Worm (Caenorhabditis elegans) whole organism, L2 larva: ENCODE results near the gene ppfr-4.
"Not testable (repeated sequence)": the region's sequence is repeated elsewhere in the genome, so short reads cannot be mapped to it uniquely, and the experiment has no call there.

Experiments used
- F13H6.1 ChIP-seq: sonication (generic microtip); optimal IDR thresholded peaks from 2 replicates; lab custom pipeline; 2016; ENCODE audit warnings: missing genetic modification characterization, missing compliant biosample characterization
- ZK546.5 ChIP-seq: sonication (generic microtip); optimal IDR thresholded peaks from 2 replicates; lab custom pipeline; 2017; ENCODE audit warnings: missing biosample characterization, missing genetic modification characterization
- alr-1 ChIP-seq: fragments of 150-350 bp; optimal IDR thresholded peaks from 2 replicates; lab custom pipeline; 2014; ENCODE audit warnings: missing biosample characterization, missing genetic modification characterization
- ama-1 ChIP-seq: fragments of 150-350 bp; optimal IDR thresholded peaks from 2 replicates; lab custom pipeline; 2018; ENCODE audit warnings: inconsistent platforms
- blmp-1 ChIP-seq: sonication (generic microtip); optimal IDR thresholded peaks from 2 replicates; lab custom pipeline; 2017; ENCODE audit warnings: missing genetic modification characterization, mild to moderate bottlenecking, missing compliant biosample characterization, antibody characterized with exemption, moderate library complexity; ENCODE audit not compliant: insufficient read depth
- ceh-16 ChIP-seq: fragments of 150-350 bp; optimal IDR thresholded peaks from 2 replicates; lab custom pipeline; 2014; ENCODE audit warnings: missing biosample characterization, missing genetic modification characterization
- ceh-82 ChIP-seq: fragments of 150-350 bp; optimal IDR thresholded peaks from 2 replicates; lab custom pipeline; 2014; ENCODE audit warnings: missing biosample characterization, missing genetic modification characterization
- crh-2 ChIP-seq: sonication (generic microtip); optimal IDR thresholded peaks from 2 replicates; lab custom pipeline; 2017; ENCODE audit warnings: missing biosample characterization, missing genetic modification characterization
- dmd-4 ChIP-seq: sonication (generic microtip); optimal IDR thresholded peaks from 2 replicates; lab custom pipeline; 2017; ENCODE audit warnings: missing biosample characterization, missing genetic modification characterization
- egl-27 ChIP-seq: sonication (generic microtip); optimal IDR thresholded peaks from 3 replicates; lab custom pipeline; 2017; ENCODE audit warnings: missing biosample characterization, missing genetic modification reagents, missing genetic modification characterization
- fos-1 ChIP-seq: fragments of 150-350 bp; optimal IDR thresholded peaks from 2 replicates; lab custom pipeline; 2014; ENCODE audit warnings: missing biosample characterization, missing genetic modification characterization
- gmeb-1 ChIP-seq: fragments of 150-350 bp; optimal IDR thresholded peaks from 2 replicates; lab custom pipeline; 2014; ENCODE audit warnings: missing biosample characterization, missing genetic modification characterization
- lin-11 ChIP-seq: fragments of 150-350 bp; sonication (generic microtip); optimal IDR thresholded peaks from 2 replicates; lab custom pipeline; 2014; ENCODE audit warnings: missing biosample characterization, missing genetic modification characterization, inconsistent platforms, mixed read lengths
- lin-13 ChIP-seq: fragments of 150-350 bp; optimal IDR thresholded peaks from 2 replicates; lab custom pipeline; 2014; ENCODE audit warnings: missing biosample characterization, missing genetic modification reagents, missing genetic modification characterization
- lin-39 ChIP-seq: fragments of 150-350 bp; optimal IDR thresholded peaks from 2 replicates; lab custom pipeline; 2014; ENCODE audit warnings: missing biosample characterization, missing genetic modification reagents, missing genetic modification characterization
- lsy-2 ChIP-seq, 2 experiments: fragments of 150-350 bp in 1 of 2; sonication (generic microtip) in 1 of 2; optimal IDR thresholded peaks; 2 replicates each; lab custom pipeline; 2014 to 2017; ENCODE audit warnings: missing biosample characterization in 2 of 2, missing genetic modification characterization in 2 of 2
- mab-5 ChIP-seq: fragments of 150-350 bp; optimal IDR thresholded peaks from 2 replicates; lab custom pipeline; 2014; ENCODE audit warnings: missing biosample characterization, missing genetic modification characterization
- mdl-1 ChIP-seq, 2 experiments: fragments of 150-350 bp in 1 of 2; sonication (generic microtip) in 1 of 2; optimal IDR thresholded peaks; 2 replicates each; lab custom pipeline; 2017; ENCODE audit warnings: missing biosample characterization in 2 of 2, missing genetic modification characterization in 2 of 2
- nhr-11 ChIP-seq: fragments of 150-350 bp; optimal IDR thresholded peaks from 2 replicates; lab custom pipeline; 2014; ENCODE audit warnings: missing biosample characterization, missing genetic modification characterization
- nhr-12 ChIP-seq: fragments of 150-350 bp; optimal IDR thresholded peaks from 2 replicates; lab custom pipeline; 2014; ENCODE audit warnings: missing biosample characterization, missing genetic modification characterization
- nhr-129 ChIP-seq: fragments of 150-350 bp; optimal IDR thresholded peaks from 2 replicates; lab custom pipeline; 2014; ENCODE audit warnings: missing biosample characterization, missing genetic modification characterization
- nhr-21 ChIP-seq: fragments of 150-350 bp; optimal IDR thresholded peaks from 2 replicates; lab custom pipeline; 2014; ENCODE audit warnings: missing biosample characterization, missing genetic modification characterization
- nhr-23 ChIP-seq: fragments of 150-350 bp; optimal IDR thresholded peaks from 2 replicates; lab custom pipeline; 2014; ENCODE audit warnings: missing biosample characterization, missing genetic modification reagents, missing genetic modification characterization
- nhr-237 ChIP-seq: fragments of 150-350 bp; optimal IDR thresholded peaks from 2 replicates; lab custom pipeline; 2014; ENCODE audit warnings: missing biosample characterization, missing genetic modification characterization
- nhr-25 ChIP-seq: fragments of 150-350 bp; sonication (generic microtip); optimal IDR thresholded peaks from 3 replicates; lab custom pipeline; 2014; ENCODE audit warnings: missing biosample characterization, missing genetic modification characterization
- nhr-6 ChIP-seq: fragments of 150-350 bp; optimal IDR thresholded peaks from 2 replicates; lab custom pipeline; 2014; ENCODE audit warnings: missing biosample characterization, missing genetic modification characterization
- nhr-77 ChIP-seq: fragments of 150-350 bp; optimal IDR thresholded peaks from 2 replicates; lab custom pipeline; 2014; ENCODE audit warnings: missing biosample characterization, missing genetic modification characterization
- peb-1 ChIP-seq: fragments of 150-350 bp; optimal IDR thresholded peaks from 2 replicates; lab custom pipeline; 2014; ENCODE audit warnings: missing biosample characterization, missing genetic modification characterization
- sem-4 ChIP-seq: fragments of 150-350 bp; optimal IDR thresholded peaks from 2 replicates; lab custom pipeline; 2014; ENCODE audit warnings: missing biosample characterization, missing genetic modification reagents, missing genetic modification characterization
- sma-3 ChIP-seq: sonication (generic microtip); optimal IDR thresholded peaks from 2 replicates; lab custom pipeline; 2016; ENCODE audit warnings: missing genetic modification reagents, missing genetic modification characterization, missing compliant biosample characterization
- sma-9 ChIP-seq, 2 experiments: fragments of 150-350 bp in 1 of 2; sonication (generic microtip) in 1 of 2; optimal IDR thresholded peaks; 2 replicates each; lab custom pipeline; 2014 to 2016; ENCODE audit warnings: missing genetic modification characterization in 2 of 2, mild to moderate bottlenecking in 1 of 2, missing biosample characterization in 1 of 2, missing compliant biosample characterization in 1 of 2, missing genetic modification reagents in 1 of 2, moderate library complexity in 1 of 2
- snpc-4 ChIP-seq: fragments of 150-350 bp; optimal IDR thresholded peaks from 2 replicates; lab custom pipeline; 2014; ENCODE audit warnings: missing biosample characterization, missing genetic modification characterization
- unc-55 ChIP-seq: fragments of 150-350 bp; sonication (generic microtip); optimal IDR thresholded peaks from 3 replicates; lab custom pipeline; 2014; ENCODE audit warnings: missing biosample characterization, missing genetic modification reagents, missing genetic modification characterization
- ztf-1 ChIP-seq: fragments of 200-800 bp; sonication (Bioruptor generic); conservative IDR thresholded peaks from 2 replicates; pipeline ENCODE4 v1.3.6; 2022; ENCODE audit warnings: missing genetic modification characterization, missing compliant biosample characterization
- ztf-4 ChIP-seq: fragments of 150-350 bp; optimal IDR thresholded peaks from 2 replicates; lab custom pipeline; 2014; ENCODE audit warnings: missing biosample characterization, missing genetic modification characterization

Gene ppfr-4

ce11 chrIII:2597753-2598152, 22.0 kb upstream of the ppfr-4 start, which contains the start of gene mdt-19:
Gene mdt-19, plus strand, starts transcription at chrIII:2598053.
- TF ChIP-seq ztf-1 (GFP tag; lab: Robert Waterston, UW) (no peak), nhr-23 (tag; lab: Kevin White, UChicago) (no peak), F13H6.1 (tag; lab: Kevin White, UChicago) (no peak), crh-2 (tag; lab: Kevin White, UChicago) (no peak), ZK546.5 (tag; lab: Kevin White, UChicago) (no peak), egl-27 (tag; lab: Kevin White, UChicago) (no peak), nhr-6 (tag; lab: Kevin White, UChicago) (no peak), lin-39 (tag; lab: Kevin White, UChicago) (no peak)

ce11 chrIII:2598491-2599065, 21.2 kb upstream of the ppfr-4 start:
- TF ChIP-seq fos-1 = no peak
- no peak for TF ChIP-seq nhr-21
- no peak for TF ChIP-seq lsy-2 (tag; optimal IDR thresholded peaks at IDR 0.05; lab: Kevin White, UChicago)
- no peak for TF ChIP-seq ceh-82 (tag; lab: Kevin White, UChicago)
- TF ChIP-seq, all 48 proteins: peak for 0

ce11 chrIII:2603671-2604070, 16.1 kb upstream of the ppfr-4 start, which contains the start of gene Y71H2B.11:
Gene Y71H2B.11, plus strand, starts transcription at chrIII:2603971.
- no peak for TF ChIP-seq sma-3 (GFP tag; lab: Kevin White, UChicago)
- TF ChIP-seq nhr-237 = no peak
- TF ChIP-seq fos-1 = no peak
- no peak for TF ChIP-seq nhr-25 (tag; lab: Kevin White, UChicago)
- no peak for TF ChIP-seq peb-1 (tag; lab: Kevin White, UChicago)
- TF ChIP-seq nhr-129 (tag; lab: Kevin White, UChicago) = no peak
- no peak for TF ChIP-seq mdl-1 (tag; optimal IDR thresholded peaks at IDR 0.05; lab: Kevin White, UChicago)
- no peak for TF ChIP-seq ceh-82 (tag; lab: Kevin White, UChicago)
- TF ChIP-seq nhr-77 (tag; lab: Kevin White, UChicago) = no peak
- TF ChIP-seq lin-13 = no peak
- TF ChIP-seq nhr-6 (tag; lab: Kevin White, UChicago) = no peak
- no peak for TF ChIP-seq ztf-1 (GFP tag; lab: Robert Waterston, UW)

ce11 chrIII:2607717-2608116, 12.0 kb upstream of the ppfr-4 start, which contains the start of gene Y71H2B.5:
Gene Y71H2B.5, plus strand, starts transcription at chrIII:2608017.
- TF ChIP-seq sma-9 (GFP tag; optimal IDR thresholded peaks at IDR 0.05; lab: Kevin White, UChicago); sma-9 (tag; optimal IDR thresholded peaks at IDR 0.05; lab: Kevin White, UChicago); lsy-2 (tag; optimal IDR thresholded peaks at IDR 0.05; lab: Kevin White, UChicago); nhr-21: not testable (repeated sequence)

ce11 chrIII:2616212-2616611, 3.5 kb upstream of the ppfr-4 start:
- TF ChIP-seq ztf-1 (GFP tag; lab: Robert Waterston, UW) = no peak
- no peak for TF ChIP-seq gmeb-1
- no peak for TF ChIP-seq ceh-82 (tag; lab: Kevin White, UChicago)
- TF ChIP-seq alr-1 = no peak
- no peak for TF ChIP-seq mab-5 (tag; lab: Kevin White, UChicago)
- no peak for TF ChIP-seq dmd-4 (tag; lab: Kevin White, UChicago)
- TF ChIP-seq F13H6.1 (tag; lab: Kevin White, UChicago) = no peak
- no peak for TF ChIP-seq lin-39 (tag; lab: Kevin White, UChicago)
- no peak for TF ChIP-seq nhr-12 (tag; lab: Kevin White, UChicago)
- no peak for TF ChIP-seq unc-55
- no peak for TF ChIP-seq ZK546.5 (tag; lab: Kevin White, UChicago)
- no peak for TF ChIP-seq blmp-1 (tag; lab: Kevin White, UChicago)
- TF ChIP-seq nhr-11 (tag; lab: Kevin White, UChicago) = no peak
- TF ChIP-seq fos-1 = no peak
- no peak for TF ChIP-seq ama-1 (lab: Kevin White, UChicago)

ce11 chrIII:2618663-2619062, 1.1 kb upstream of the ppfr-4 start, which contains the start of gene Y71H2B.4:
Gene Y71H2B.4, plus strand, starts transcription at chrIII:2618963.
- TF ChIP-seq nhr-23 (tag; lab: Kevin White, UChicago) = no peak
- no peak for TF ChIP-seq lin-11
- TF ChIP-seq peb-1 (tag; lab: Kevin White, UChicago) = no peak
- TF ChIP-seq ztf-4 (tag; lab: Kevin White, UChicago) = no peak
- no peak for TF ChIP-seq nhr-6 (tag; lab: Kevin White, UChicago)
- TF ChIP-seq ceh-16 (tag; lab: Kevin White, UChicago) = no peak
- TF ChIP-seq nhr-25 (tag; lab: Kevin White, UChicago) = no peak
- no peak for TF ChIP-seq sem-4 (tag; lab: Kevin White, UChicago)
- no peak for TF ChIP-seq snpc-4 (tag; lab: Kevin White, UChicago)
- TF ChIP-seq, all 48 proteins: peak for 0
